Fruit fly (Drosophila melanogaster) whole organism, embryonic: ENCODE data around the gene Blm.

Experiments
- Antp ChIP-seq: fragments of 200-800 bp; sonication (Bioruptor generic); optimal IDR thresholded peaks from 3 replicates; lab custom pipeline; 2016; ENCODE audit warnings: missing biosample characterization, missing genetic modification characterization
- B-H1 ChIP-seq: fragments of 200-800 bp; sonication (Bioruptor generic); IDR thresholded peaks from 3 replicates; pipeline ENCODE4 v1.3.6; 2022; ENCODE audit warnings: missing biosample characterization, missing genetic modification characterization
- Bgb ChIP-seq: fragments of 200-800 bp; sonication (Bioruptor generic); IDR thresholded peaks from 2 replicates; pipeline ENCODE4 v1.3.6; 2022; ENCODE audit warnings: missing biosample characterization, missing genetic modification characterization; ENCODE audit not compliant: partially characterized antibody
- CG10321 ChIP-seq: fragments of 200-800 bp; sonication (Bioruptor generic); IDR thresholded peaks from 2 replicates; pipeline ENCODE4 v1.3.6; 2022; ENCODE audit warnings: missing biosample characterization, missing genetic modification characterization
- CG10462 ChIP-seq: fragments of 200-800 bp; sonication (Bioruptor generic); optimal IDR thresholded peaks from 2 replicates; lab custom pipeline; 2016; ENCODE audit warnings: missing biosample characterization, missing genetic modification characterization
- CG13775 ChIP-seq: fragments of 200-800 bp; sonication (Bioruptor generic); optimal IDR thresholded peaks from 3 replicates; lab custom pipeline; 2017; ENCODE audit warnings: missing biosample characterization, mild to moderate bottlenecking, missing genetic modification characterization
- CG13894 ChIP-seq: fragments of 200-800 bp; sonication (Bioruptor generic); optimal IDR thresholded peaks from 3 replicates; lab custom pipeline; 2018; ENCODE audit warnings: missing biosample characterization, mild to moderate bottlenecking, missing genetic modification characterization, moderate library complexity
- CG15514 ChIP-seq: fragments of 200-800 bp; sonication (Bioruptor generic); optimal IDR thresholded peaks from 3 replicates; lab custom pipeline; 2017; ENCODE audit warnings: missing biosample characterization, missing genetic modification characterization, mild to moderate bottlenecking, moderate library complexity, missing genetic modification reagents
- CG18476 ChIP-seq: fragments of 200-800 bp; sonication (Bioruptor generic); optimal IDR thresholded peaks from 2 replicates; lab custom pipeline; 2016; ENCODE audit warnings: missing biosample characterization, mild to moderate bottlenecking, missing genetic modification characterization
- CG2116 ChIP-seq: fragments of 200-800 bp; sonication (Bioruptor generic); optimal IDR thresholded peaks from 3 replicates; lab custom pipeline; 2018; ENCODE audit warnings: missing biosample characterization, mild to moderate bottlenecking, missing genetic modification characterization
- CG32772 ChIP-seq: fragments of 200-800 bp; sonication (Bioruptor generic); IDR thresholded peaks from 2 replicates; pipeline ENCODE4 v1.3.6; 2022; ENCODE audit warnings: missing biosample characterization, missing genetic modification characterization
- CG3281 ChIP-seq: fragments of 200-800 bp; sonication (Bioruptor generic); optimal IDR thresholded peaks from 3 replicates; lab custom pipeline; 2017; ENCODE audit warnings: missing biosample characterization, mild to moderate bottlenecking, missing genetic modification characterization
- CG34422 ChIP-seq: fragments of 200-800 bp; sonication (Bioruptor generic); IDR thresholded peaks from 3 replicates; pipeline ENCODE4 v1.3.6; 2022; ENCODE audit warnings: missing biosample characterization, missing genetic modification characterization
- CG5180 ChIP-seq: fragments of 200-800 bp; sonication (Bioruptor generic); optimal IDR thresholded peaks from 3 replicates; lab custom pipeline; 2017; ENCODE audit warnings: missing biosample characterization, missing genetic modification characterization, mild to moderate bottlenecking, moderate library complexity, missing genetic modification reagents
- CG6272 ChIP-seq: fragments of 200-800 bp; sonication (Bioruptor generic); IDR thresholded peaks from 2 replicates; pipeline ENCODE4 v1.3.6; 2022; ENCODE audit warnings: missing biosample characterization, missing genetic modification characterization
- CG9817 ChIP-seq: fragments of 200-800 bp; sonication (Bioruptor generic); optimal IDR thresholded peaks from 2 replicates; lab custom pipeline; 2018; ENCODE audit warnings: missing biosample characterization, mild to moderate bottlenecking, missing genetic modification characterization, moderate library complexity
- D ChIP-seq, 2 experiments: fragments of 200-800 bp in 1 of 2; fragments of >200 bp in 1 of 2; sonication (Bioruptor generic) in 1 of 2; optimal IDR thresholded peaks; 2 replicates in 1 of 2; 3 replicates in 1 of 2; lab custom pipeline; 2017; ENCODE audit warnings: mild to moderate bottlenecking in 1 of 2, missing biosample characterization in 1 of 2, missing genetic modification characterization in 1 of 2, missing genetic modification reagents in 1 of 2
- Dp ChIP-seq: fragments of 200-800 bp; sonication (Bioruptor generic); optimal IDR thresholded peaks from 2 replicates; lab custom pipeline; 2018; ENCODE audit warnings: missing biosample characterization, mild to moderate bottlenecking, missing genetic modification characterization, moderate library complexity
- Gsc ChIP-seq: fragments of 200-800 bp; sonication (Bioruptor generic); IDR thresholded peaks from 2 replicates; pipeline ENCODE4 v1.3.6; 2022; ENCODE audit warnings: missing biosample characterization, missing genetic modification characterization
- HLHmδ ChIP-seq: fragments of 200-800 bp; sonication (Bioruptor generic); optimal IDR thresholded peaks from 2 replicates; lab custom pipeline; 2018; ENCODE audit warnings: missing biosample characterization, mild to moderate bottlenecking, missing genetic modification characterization, moderate library complexity
- Hand ChIP-seq: fragments of 200-800 bp; sonication (Bioruptor generic); optimal IDR thresholded peaks from 2 replicates; lab custom pipeline; 2017; ENCODE audit warnings: mild to moderate bottlenecking, missing biosample characterization, missing genetic modification reagents, missing genetic modification characterization
- HmgZ ChIP-seq: fragments of 200-800 bp; sonication (Bioruptor generic); optimal IDR thresholded peaks from 2 replicates; lab custom pipeline; 2018; ENCODE audit warnings: missing biosample characterization, mild to moderate bottlenecking, missing genetic modification characterization
- Lim3 ChIP-seq: fragments of 200-800 bp; sonication (Bioruptor generic); IDR thresholded peaks from 2 replicates; pipeline ENCODE4 v1.3.6; 2022; ENCODE audit warnings: missing biosample characterization, missing genetic modification characterization
- MTF-1 ChIP-seq: fragments of 200-800 bp; sonication (Bioruptor generic); optimal IDR thresholded peaks from 2 replicates; lab custom pipeline; 2018; ENCODE audit warnings: missing biosample characterization, mild to moderate bottlenecking, missing genetic modification characterization, borderline replicate concordance
- Oli ChIP-seq: fragments of 200-800 bp; sonication (Bioruptor generic); optimal IDR thresholded peaks from 2 replicates; lab custom pipeline; 2018; ENCODE audit warnings: missing biosample characterization, mild to moderate bottlenecking, missing genetic modification characterization, moderate library complexity
- PHDP ChIP-seq: fragments of 200-800 bp; sonication (Bioruptor generic); optimal IDR thresholded peaks from 3 replicates; lab custom pipeline; 2018; ENCODE audit warnings: missing biosample characterization, mild to moderate bottlenecking, missing genetic modification characterization, moderate library complexity
- Pdp1 ChIP-seq, 2 experiments: fragments of 200-800 bp; sonication (Bioruptor generic); optimal IDR thresholded peaks; 3 replicates each; lab custom pipeline; 2016; ENCODE audit warnings: missing biosample characterization in 2 of 2, missing genetic modification characterization in 2 of 2, mild to moderate bottlenecking in 1 of 2, moderate library complexity in 1 of 2
- Spps ChIP-seq: fragments of 200-800 bp; sonication (Bioruptor generic); optimal IDR thresholded peaks from 2 replicates; lab custom pipeline; 2018; ENCODE audit warnings: missing biosample characterization, mild to moderate bottlenecking, missing genetic modification characterization
- Usf ChIP-seq: fragments of 200-800 bp; sonication (Bioruptor generic); optimal IDR thresholded peaks from 2 replicates; lab custom pipeline; 2017; ENCODE audit warnings: missing genotype, missing biosample characterization, missing genetic modification characterization
- al ChIP-seq: fragments of 200-800 bp; sonication (Bioruptor generic); IDR thresholded peaks from 2 replicates; pipeline ENCODE4 v1.3.6; 2022; ENCODE audit warnings: missing biosample characterization, missing genetic modification characterization
- bcd ChIP-seq: fragments of 200-800 bp; sonication (Bioruptor generic); optimal IDR thresholded peaks from 2 replicates; lab custom pipeline; 2017; ENCODE audit warnings: missing biosample characterization, mild to moderate bottlenecking, missing genetic modification characterization
- cas ChIP-seq: fragments of 200-800 bp; sonication (Bioruptor generic); IDR thresholded peaks from 2 replicates; pipeline ENCODE4 v1.3.6; 2022; ENCODE audit warnings: missing biosample characterization, missing genetic modification characterization
- cg ChIP-seq: fragments of 200-800 bp; sonication (Bioruptor generic); optimal IDR thresholded peaks from 3 replicates; lab custom pipeline; 2019; ENCODE audit warnings: missing biosample characterization, mild to moderate bottlenecking, missing genetic modification characterization, moderate library complexity
- chn ChIP-seq: fragments of 200-800 bp; sonication (Bioruptor generic); optimal IDR thresholded peaks from 2 replicates; lab custom pipeline; 2016; ENCODE audit warnings: missing biosample characterization, missing genetic modification characterization
- corto ChIP-seq: fragments of 200-800 bp; sonication (Bioruptor generic); optimal IDR thresholded peaks from 2 replicates; lab custom pipeline; 2016; ENCODE audit warnings: missing biosample characterization, mild to moderate bottlenecking, missing genetic modification characterization, moderate library complexity
- disco-r ChIP-seq: fragments of 200-800 bp; sonication (Bioruptor generic); optimal IDR thresholded peaks from 2 replicates; lab custom pipeline; 2016; ENCODE audit warnings: missing biosample characterization, missing genetic modification characterization
- eve ChIP-seq, 2 experiments: fragments of >200 bp; optimal IDR thresholded peaks; 2 replicates each; lab custom pipeline; 2017; ENCODE audit warnings: missing biosample characterization in 2 of 2, missing genetic modification characterization in 2 of 2
- fru ChIP-seq: fragments of >200 bp; optimal IDR thresholded peaks from 2 replicates; lab custom pipeline; 2017
- gcm2 ChIP-seq: fragments of 200-800 bp; sonication (Bioruptor generic); optimal IDR thresholded peaks from 2 replicates; lab custom pipeline; 2016; ENCODE audit warnings: missing biosample characterization, missing genetic modification characterization
- lbe ChIP-seq: fragments of 200-800 bp; sonication (Bioruptor generic); optimal IDR thresholded peaks from 2 replicates; lab custom pipeline; 2016; ENCODE audit warnings: missing biosample characterization, mild to moderate bottlenecking, missing genetic modification characterization
- mld ChIP-seq: fragments of 200-800 bp; sonication (Bioruptor generic); IDR thresholded peaks from 3 replicates; pipeline ENCODE4 v1.3.6; 2022; ENCODE audit warnings: missing biosample characterization, missing genetic modification characterization; ENCODE audit not compliant: partially characterized antibody
- oc ChIP-seq: fragments of 200-800 bp; sonication (Bioruptor generic); optimal IDR thresholded peaks from 2 replicates; lab custom pipeline; 2018; ENCODE audit warnings: missing biosample characterization, mild to moderate bottlenecking, missing genetic modification characterization, moderate library complexity
- onecut ChIP-seq: fragments of 200-800 bp; sonication (Bioruptor generic); IDR thresholded peaks from 2 replicates; pipeline ENCODE4 v1.3.6; 2022; ENCODE audit warnings: missing biosample characterization, missing genetic modification characterization
- peb ChIP-seq: fragments of 200-800 bp; sonication (Bioruptor generic); IDR thresholded peaks from 2 replicates; pipeline ENCODE4 v1.3.6; 2022; ENCODE audit warnings: missing biosample characterization, missing genetic modification characterization
- ro ChIP-seq: fragments of 200-800 bp; sonication (Bioruptor generic); IDR thresholded peaks from 2 replicates; pipeline ENCODE4 v1.3.6; 2022; ENCODE audit warnings: missing biosample characterization, missing genetic modification characterization
- row ChIP-seq: fragments of 200-800 bp; sonication (Bioruptor generic); IDR thresholded peaks from 3 replicates; pipeline ENCODE4 v1.3.6; 2022; ENCODE audit warnings: missing biosample characterization, missing genetic modification characterization
- slbo ChIP-seq: fragments of 200-800 bp; sonication (Bioruptor generic); IDR thresholded peaks from 2 replicates; pipeline ENCODE4 v1.3.6; 2022; ENCODE audit warnings: missing biosample characterization, missing genetic modification characterization
- twi ChIP-seq: fragments of 200-800 bp; optimal IDR thresholded peaks from 2 replicates; lab custom pipeline; 2019; ENCODE audit warnings: missing biosample characterization, mild to moderate bottlenecking, missing genetic modification characterization, moderate library complexity
- zen ChIP-seq: fragments of 200-800 bp; sonication (Bioruptor generic); optimal IDR thresholded peaks from 3 replicates; lab custom pipeline; 2018; ENCODE audit warnings: missing biosample characterization, mild to moderate bottlenecking, missing genetic modification characterization, moderate library complexity
- zfh2 ChIP-seq: fragments of 200-800 bp; sonication (Bioruptor generic); optimal IDR thresholded peaks from 2 replicates; lab custom pipeline; 2016; ENCODE audit warnings: missing biosample characterization, missing genetic modification characterization

Gene Blm

dm6 chr3R:11764279-11764880, 22.8 kb upstream of the Blm start, which contains the start of gene Lk6 (continued):
- no peak for TF ChIP-seq ro (GFP tag; lab: Robert Waterston, UW)
- TF ChIP-seq CG10462, result no peak
- TF ChIP-seq Dp (GFP tag; lab: Kevin White, UChicago), result peak; percentile 99
- TF ChIP-seq row (GFP tag; lab: Robert Waterston, UW), result no peak
- TF ChIP-seq CG3281, result peak; percentile 72
- peak; percentile 1 for TF ChIP-seq CG13775 (GFP tag; lab: Kevin White, UChicago)
- peak; percentile 45 for TF ChIP-seq MTF-1 (GFP tag; lab: Kevin White, UChicago)
- TF ChIP-seq PHDP (tag; lab: Kevin White, UChicago), result peak; percentile 70
- TF ChIP-seq CG6272 (GFP tag; lab: Robert Waterston, UW), result no peak
- no peak for TF ChIP-seq Bgb (GFP tag; lab: Robert Waterston, UW)
- TF ChIP-seq peb (GFP tag; lab: Robert Waterston, UW), result no peak
- peak; percentile 24 for TF ChIP-seq corto (GFP tag; lab: Kevin White, UChicago)
- peak; percentile 93 for TF ChIP-seq HmgZ (tag; lab: Kevin White, UChicago)
- TF ChIP-seq fru (lab: Kevin White, UChicago), result no peak
- no peak for TF ChIP-seq cas (GFP tag; lab: Robert Waterston, UW)
- no peak for TF ChIP-seq CG32772 (GFP tag; lab: Robert Waterston, UW)
- peak; percentile 46 for TF ChIP-seq Spps (tag; lab: Kevin White, UChicago)
- no peak for TF ChIP-seq D (optimal IDR thresholded peaks at IDR 0.05; lab: Kevin White, UChicago)
- TF ChIP-seq D (GFP tag; optimal IDR thresholded peaks at IDR 0.05; lab: Kevin White, UChicago), result peak; percentile 12
- TF ChIP-seq twi, result peak; percentile 9
- no peak for TF ChIP-seq disco-r
- TF ChIP-seq al (GFP tag; lab: Robert Waterston, UW), result no peak
- TF ChIP-seq onecut, result no peak; the same call in 1 of the 2 replicates
- no peak for TF ChIP-seq Usf
- peak; percentile 56 for TF ChIP-seq oc (tag; lab: Kevin White, UChicago)
- no peak for TF ChIP-seq slbo (GFP tag; lab: Robert Waterston, UW)
- TF ChIP-seq chn (GFP tag; lab: Kevin White, UChicago), result no peak
- TF ChIP-seq mld (GFP tag; lab: Robert Waterston, UW), result no peak
- TF ChIP-seq Gsc, result no peak
- peak in 1 of 2 experiments; percentile 75 for TF ChIP-seq Pdp1 (GFP tag; optimal IDR thresholded peaks at IDR 0.05; lab: Kevin White, UChicago)
- TF ChIP-seq CG18476 (GFP tag; lab: Kevin White, UChicago), result no peak
- peak; percentile 28 for TF ChIP-seq CG9817 (tag; lab: Kevin White, UChicago)
- peak; percentile 93 for TF ChIP-seq CG15514 (GFP tag; lab: Kevin White, UChicago)
- no peak for TF ChIP-seq gcm2 (GFP tag; lab: Kevin White, UChicago)
- no peak for TF ChIP-seq CG34422 (GFP tag; lab: Robert Waterston, UW)
- TF ChIP-seq CG5180 (GFP tag; lab: Kevin White, UChicago), result peak; percentile 60
- TF ChIP-seq eve (GFP tag; optimal IDR thresholded peaks at IDR 0.05; lab: Kevin White, UChicago), result no peak
- TF ChIP-seq zen, result peak; percentile 41
- peak; percentile 67 for TF ChIP-seq lbe (GFP tag; lab: Kevin White, UChicago)
- peak; percentile 73 for TF ChIP-seq CG2116 (GFP tag; lab: Kevin White, UChicago)
- TF ChIP-seq Antp, result peak; percentile 14
- no peak for TF ChIP-seq B-H1 (GFP tag; lab: Robert Waterston, UW)
- peak; percentile 52 for TF ChIP-seq bcd
- no peak for TF ChIP-seq CG10321 (GFP tag; lab: Robert Waterston, UW)
- peak; percentile 39 for TF ChIP-seq zfh2 (GFP tag; lab: Kevin White, UChicago)
- TF ChIP-seq cg, result no peak
- TF ChIP-seq Hand, result peak; percentile 70
- no peak for TF ChIP-seq Oli (tag; lab: Kevin White, UChicago)
- TF ChIP-seq HLHmδ, result peak; percentile 95
- TF ChIP-seq Lim3 (GFP tag; lab: Robert Waterston, UW), result no peak
- TF ChIP-seq CG13894, result peak; percentile 87
